Worm (Caenorhabditis elegans): Measurements from ENCODE around the gene R144.10.
A peak's percentile ranks its signal among the peaks of the same experiment; 100 is the strongest.
"Not testable (repeated sequence)": the region's sequence is repeated elsewhere in the genome, so short reads cannot be mapped to it uniquely, and the experiment has no call there.

The R144.10 gene

ce11 chrIII:5031375-5031836 is 29.3 kb upstream of the R144.10 start (continued):
- TF ChIP-seq chd-7 (tag; optimal IDR thresholded peaks at IDR 0.05) (peak; percentile 79), egl-44 (GFP tag; IDR thresholded peaks at IDR 0.05) (peak; percentile 69; the same call in 1 of the 2 replicates), F37B4.10 (GFP tag; IDR thresholded peaks at IDR 0.05) (peak; percentile 72; the same call in 1 of the 2 replicates), ceh-79 (tag; optimal IDR thresholded peaks at IDR 0.05) (peak; percentile 68), let-526 (GFP tag; IDR thresholded peaks at IDR 0.05) (peak; percentile 59; the same call in 1 of the 2 replicates), ceh-27 (GFP tag; optimal IDR thresholded peaks at IDR 0.05) (peak; percentile 70), F49E8.2 (tag; optimal IDR thresholded peaks at IDR 0.05; ENCODE audit: insufficient read depth) (peak; percentile 9), egl-18 (GFP tag; IDR thresholded peaks at IDR 0.05) (0 out of 2 replicates have a peak, but pooled peaks have one; percentile 58), Y53G8AR.9 (GFP tag; conservative IDR thresholded peaks at IDR 0.05) (peak; percentile 74), akir-1 (GFP tag; optimal IDR thresholded peaks at IDR 0.05) (peak; percentile 39), madf-6 (GFP tag; IDR thresholded peaks at IDR 0.05) (peak; percentile 70), ztf-3 (GFP tag; optimal IDR thresholded peaks at IDR 0.05) (peak; percentile 53), let-607 (tag; optimal IDR thresholded peaks at IDR 0.05) (peak in 1 of 2 experiments; percentile 59), cebp-1 (GFP tag; IDR thresholded peaks at IDR 0.05) (0 out of 2 replicates have a peak, but pooled peaks have one; percentile 45), nhr-120 (GFP tag; IDR thresholded peaks at IDR 0.05) (0 out of 2 replicates have a peak, but pooled peaks have one; percentile 19), ceh-40 (GFP tag; IDR thresholded peaks at IDR 0.05) (0 out of 2 replicates have a peak, but pooled peaks have one; percentile 49), F23B12.7 (tag; optimal IDR thresholded peaks at IDR 0.05; ENCODE audit: insufficient read depth) (peak; percentile 19), F22D6.2 (tag; optimal IDR thresholded peaks at IDR 0.05) (peak; percentile 50), dox-1 (GFP tag; IDR thresholded peaks at IDR 0.05) (peak; percentile 98), sptf-2 (GFP tag; optimal IDR thresholded peaks at IDR 0.05) (peak; percentile 44)
- TF ChIP-seq cebp-1 (tag; optimal IDR thresholded peaks at IDR 0.05) = not testable (repeated sequence)

ce11 chrIII:5030629-5031028 is 28.5 kb upstream of the R144.10 start, which contains the start of gene klp-6:
Gene klp-6, plus strand, starts transcription at chrIII:5030929.
- no peak for TF ChIP-seq K12H6.12 (tag; optimal IDR thresholded peaks at IDR 0.05)

ce11 chrIII:5027219-5027618 is 25.1 kb upstream of the R144.10 start:
- TF ChIP-seq efl-1 (GFP tag; optimal IDR thresholded peaks at IDR 0.05) (no peak), hmg-1.2 (GFP tag; IDR thresholded peaks at IDR 0.05) (0 out of 2 replicates have a peak, but pooled peaks have one; percentile 3), atf-7 (tag; optimal IDR thresholded peaks at IDR 0.05) (peak; percentile 22), hmg-20 (GFP tag; IDR thresholded peaks at IDR 0.05) (0 out of 2 replicates have a peak, but pooled peaks have one; percentile 14)

- TF ChIP-seq ccch-3 (GFP tag; optimal IDR thresholded peaks at IDR 0.05) = no peak
- TF ChIP-seq cebp-1 (GFP tag; IDR thresholded peaks at IDR 0.05) = no peak
- TF ChIP-seq cebp-1 (tag; optimal IDR thresholded peaks at IDR 0.05) = peak; percentile 64
Measured at ce11 chrIII:5026366-5026765, 24.2 kb upstream of the R144.10 start.

ce11 chrIII:5025136-5025629 is 23.1 kb upstream of the R144.10 start:
- TF ChIP-seq F39B2.1 (GFP tag; IDR thresholded peaks at IDR 0.05) (0 out of 2 replicates have a peak, but pooled peaks have one; percentile 58), F55B11.4 (tag; optimal IDR thresholded peaks at IDR 0.05; ENCODE audit: borderline replicate concordance, insufficient read depth) (no peak), pha-4 (tag; optimal IDR thresholded peaks at IDR 0.05) (peak; percentile 2), tbx-9 (tag; optimal IDR thresholded peaks at IDR 0.05; ENCODE audit: borderline replicate concordance) (peak; percentile 63), nhr-90 (tag; optimal IDR thresholded peaks at IDR 0.05) (peak; percentile 45), egl-44 (GFP tag; IDR thresholded peaks at IDR 0.05) (no peak; the same call in 1 of the 2 replicates), lin-35 (GFP tag; optimal IDR thresholded peaks at IDR 0.05) (peak in 1 of 3 experiments; percentile 20), xnd-1 (tag; optimal IDR thresholded peaks at IDR 0.05) (no peak), nfya-2 (GFP tag; IDR thresholded peaks at IDR 0.05) (no peak), aptf-2 (GFP tag; conservative IDR thresholded peaks at IDR 0.05) (no peak), T26A5.8 (tag; optimal IDR thresholded peaks at IDR 0.05) (no peak), unc-130 (GFP tag; optimal IDR thresholded peaks at IDR 0.05) (no peak), F22D6.2 (tag; optimal IDR thresholded peaks at IDR 0.05) (no peak), repo-1 (tag; optimal IDR thresholded peaks at IDR 0.05) (peak; percentile 62), ztf-6 (GFP tag; IDR thresholded peaks at IDR 0.05) (no peak), mel-28 (tag; optimal IDR thresholded peaks at IDR 0.05; ENCODE audit: borderline replicate concordance) (peak; percentile 37)

Data from whole organism, young adult.